Worm (Caenorhabditis elegans) whole organism, late embryonic: ENCODE results near the gene clec-186.

Source experiments
- K09A11.1 ChIP-seq: sonication (generic microtip); optimal IDR thresholded peaks from 2 replicates; lab custom pipeline; 2017; ENCODE audit warnings: antibody characterized with exemption, mild to moderate bottlenecking, missing genetic modification characterization, missing compliant biosample characterization; ENCODE audit not compliant: insufficient read depth
- ahr-1 ChIP-seq: sonication (generic microtip); optimal IDR thresholded peaks from 2 replicates; lab custom pipeline; 2016; ENCODE audit warnings: missing genetic modification characterization, missing compliant biosample characterization
- ceh-9 ChIP-seq: sonication (generic microtip); optimal IDR thresholded peaks from 2 replicates; lab custom pipeline; 2016; ENCODE audit warnings: mild to moderate bottlenecking, missing genetic modification characterization, inconsistent platforms, missing compliant biosample characterization
- dmd-4 ChIP-seq: sonication (generic microtip); optimal IDR thresholded peaks from 2 replicates; lab custom pipeline; 2016; ENCODE audit warnings: borderline replicate concordance, missing genetic modification characterization, missing compliant biosample characterization
- lim-6 ChIP-seq: sonication (generic microtip); optimal IDR thresholded peaks from 2 replicates; lab custom pipeline; 2016; ENCODE audit warnings: missing genetic modification characterization, missing compliant biosample characterization
- lin-11 ChIP-seq: fragments of 200-800 bp; sonication (Bioruptor generic); optimal IDR thresholded peaks from 2 replicates; lab custom pipeline; 2018; ENCODE audit warnings: mild to moderate bottlenecking, missing genetic modification characterization, missing compliant biosample characterization
- npax-4 ChIP-seq: sonication (generic microtip); optimal IDR thresholded peaks from 2 replicates; lab custom pipeline; 2016; ENCODE audit warnings: missing genetic modification characterization, missing compliant biosample characterization
- pax-1 ChIP-seq: fragments of 150-350 bp; optimal IDR thresholded peaks from 2 replicates; lab custom pipeline; 2014; ENCODE audit warnings: missing biosample characterization, missing genetic modification characterization
- pha-4 ChIP-seq: fragments of 150-350 bp; optimal IDR thresholded peaks from 2 replicates; lab custom pipeline; 2018; ENCODE audit warnings: missing biosample characterization, missing genetic modification reagents, missing genetic modification characterization
- pqm-1 ChIP-seq: sonication (generic microtip); optimal IDR thresholded peaks from 2 replicates; lab custom pipeline; 2016; ENCODE audit warnings: missing genetic modification characterization, missing compliant biosample characterization
- unc-55 ChIP-seq: sonication (generic microtip); optimal IDR thresholded peaks from 2 replicates; lab custom pipeline; 2017; ENCODE audit warnings: missing biosample characterization, missing genetic modification reagents, missing genetic modification characterization
- unc-86 ChIP-seq: sonication (generic microtip); optimal IDR thresholded peaks from 2 replicates; lab custom pipeline; 2016; ENCODE audit warnings: missing genetic modification characterization, missing compliant biosample characterization

DNA sequence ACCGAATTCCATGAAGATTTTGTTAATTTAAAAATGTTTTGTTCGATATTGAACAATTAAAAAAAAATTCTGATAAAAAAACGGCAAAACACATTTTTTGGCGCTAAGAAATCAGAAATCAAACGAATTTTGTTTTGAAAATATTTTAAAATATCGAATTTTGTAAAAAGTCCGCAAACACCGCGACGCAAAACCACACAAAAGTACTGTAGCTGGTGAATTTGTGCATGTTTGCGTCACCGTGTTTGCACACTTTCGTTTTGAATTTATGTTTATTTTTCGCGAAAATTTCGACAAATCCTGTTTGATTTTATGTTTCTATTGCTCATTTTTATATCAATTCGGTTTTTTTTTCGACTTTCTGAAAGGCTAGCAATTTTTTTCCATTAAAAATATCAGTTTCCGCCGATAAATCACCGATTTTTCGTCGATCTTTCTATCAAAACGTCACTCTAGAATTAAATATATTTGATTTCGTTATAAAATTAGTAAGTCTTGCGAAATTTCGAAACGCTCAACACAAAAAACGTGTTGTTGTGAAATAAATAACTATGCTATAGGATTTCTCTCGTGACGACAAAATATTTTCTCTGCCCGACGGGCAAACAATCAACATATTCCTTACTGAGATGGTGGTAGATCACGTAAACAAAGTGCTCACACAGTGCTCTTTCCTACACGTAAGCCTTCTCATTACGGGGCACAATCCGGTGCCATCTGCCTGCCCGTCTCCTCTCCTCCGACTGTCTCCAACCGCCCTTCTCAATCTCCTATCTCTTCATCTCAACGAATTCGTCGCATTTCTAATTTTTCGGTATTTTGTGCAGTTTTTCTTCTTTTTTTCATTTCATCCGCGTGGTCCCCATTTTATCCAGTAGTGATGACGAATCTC is 34.1 kb upstream of the clec-186 start:
- TF ChIP-seq pqm-1 (tag; lab: Kevin White, UChicago) = no peak
- no peak for TF ChIP-seq lim-6 (tag; lab: Kevin White, UChicago)
- TF ChIP-seq unc-86 (tag; lab: Kevin White, UChicago) = no peak
- no peak for TF ChIP-seq ahr-1
- no peak for TF ChIP-seq K09A11.1
- TF ChIP-seq pha-4 (tag; lab: Kevin White, UChicago) = no peak
- TF ChIP-seq lin-11 (tag; lab: Kevin White, UChicago) = no peak
- no peak for TF ChIP-seq ceh-9 (tag; lab: Kevin White, UChicago)
- TF ChIP-seq npax-4 = no peak
- TF ChIP-seq pax-1 (tag; lab: Kevin White, UChicago) = no peak
- TF ChIP-seq dmd-4 (tag; lab: Kevin White, UChicago) = no peak
- no peak for TF ChIP-seq unc-55 (GFP tag; lab: Kevin White, UChicago)
